Worm (Caenorhabditis elegans): Measurements from ENCODE around the gene nspg-8.

- no peak for TF ChIP-seq lin-39 (tag; optimal IDR thresholded peaks at IDR 0.05)
- no peak for TF ChIP-seq nhr-12 (tag; optimal IDR thresholded peaks at IDR 0.05)
- TF ChIP-seq ztf-11 (tag; optimal IDR thresholded peaks at IDR 0.05): no peak
- no peak for TF ChIP-seq snpc-4 (tag; optimal IDR thresholded peaks at IDR 0.05)
- TF ChIP-seq elt-2 (tag; optimal IDR thresholded peaks at IDR 0.05): no peak
- no peak for TF ChIP-seq nhr-76 (tag; optimal IDR thresholded peaks at IDR 0.05)
- TF ChIP-seq unc-62 (GFP tag; optimal IDR thresholded peaks at IDR 0.05): no peak
- TF ChIP-seq swsn-7 (tag; optimal IDR thresholded peaks at IDR 0.05): no peak
- TF ChIP-seq fkh-4 (tag; optimal IDR thresholded peaks at IDR 0.05; ENCODE audit: borderline replicate concordance): no peak
- no peak for TF ChIP-seq ets-5 (GFP tag; IDR thresholded peaks at IDR 0.05)
Measured at ce11 chrIII:1163203-1163602, 18.7 kb upstream of the nspg-8 start.
